Fruit fly (Drosophila melanogaster): ENCODE results near the gene CG14506.
A peak's percentile ranks its signal among the peaks of the same experiment; 100 is the strongest.

Gene CG14506

dm6 chr3R:29319481-29320289, 22.7 kb upstream of the CG14506 start, which contains the start of gene Cnx99A (continued):
- TF ChIP-seq Doc2 (GFP tag; IDR thresholded peaks at IDR 0.05) (peak; percentile 56; the same call in 1 of the 2 replicates), pan (optimal IDR thresholded peaks at IDR 0.05) (peak in 1 of 2 experiments; percentile 45), pan (GFP tag; optimal IDR thresholded peaks at IDR 0.05 in 1 of 2, IDR thresholded peaks at IDR 0.05 in 1 of 2) (peak in 1 of 2 experiments; percentile 90), CG13424 (tag; optimal IDR thresholded peaks at IDR 0.05) (peak; percentile 85), Sry-δ (GFP tag; optimal IDR thresholded peaks at IDR 0.05) (peak; percentile 15), CG7357 (GFP tag; IDR thresholded peaks at IDR 0.05) (peak; percentile 65; the same call in 2 of the 3 replicates), CG9817 (tag; optimal IDR thresholded peaks at IDR 0.05) (peak; percentile 82), CG6854 (GFP tag; optimal IDR thresholded peaks at IDR 0.05) (peak; percentile 45), org-1 (GFP tag; optimal IDR thresholded peaks at IDR 0.05) (peak; percentile 55), CG9932 (GFP tag; IDR thresholded peaks at IDR 0.05) (peak; percentile 93), Xrp1 (GFP tag; IDR thresholded peaks at IDR 0.05) (peak; percentile 84), CG34422 (GFP tag; IDR thresholded peaks at IDR 0.05) (peak; percentile 82), CG16863 (GFP tag; optimal IDR thresholded peaks at IDR 0.05) (peak; percentile 56), HLHmδ (GFP tag; optimal IDR thresholded peaks at IDR 0.05) (peak; percentile 48), chm (GFP tag; IDR thresholded peaks at IDR 0.05) (peak; percentile 76), CG1602 (GFP tag; optimal IDR thresholded peaks at IDR 0.05) (peak; percentile 71), Sox102F (GFP tag; optimal IDR thresholded peaks at IDR 0.05) (peak; percentile 80), CG11085 (GFP tag; IDR thresholded peaks at IDR 0.05) (peak; percentile 88), Oli (tag; optimal IDR thresholded peaks at IDR 0.05) (peak; percentile 66), Max (GFP tag; optimal IDR thresholded peaks at IDR 0.05) (peak; percentile 64), Mad (GFP tag; optimal IDR thresholded peaks at IDR 0.05) (peak; percentile 73), CG12104 (GFP tag; optimal IDR thresholded peaks at IDR 0.05) (peak; percentile 50), CG2120 (GFP tag; optimal IDR thresholded peaks at IDR 0.05) (peak; percentile 83), Antp (GFP tag; optimal IDR thresholded peaks at IDR 0.05) (peak; percentile 66), emc (GFP tag; optimal IDR thresholded peaks at IDR 0.05) (peak; percentile 44), CG2116 (GFP tag; optimal IDR thresholded peaks at IDR 0.05) (peak; percentile 68), CG10979 (tag; optimal IDR thresholded peaks at IDR 0.05) (peak; percentile 74), Atf3 (GFP tag; optimal IDR thresholded peaks at IDR 0.05) (peak; percentile 50), Adf1 (GFP tag; IDR thresholded peaks at IDR 0.05) (peak; percentile 78), zfh1 (GFP tag; IDR thresholded peaks at IDR 0.05) (peak; percentile 92), klu (GFP tag; IDR thresholded peaks at IDR 0.05) (peak; percentile 48), B-H1 (GFP tag; IDR thresholded peaks at IDR 0.05) (peak; percentile 76), CG15696 (tag; optimal IDR thresholded peaks at IDR 0.05) (peak; percentile 80), CG18476 (GFP tag; optimal IDR thresholded peaks at IDR 0.05) (peak; percentile 53), NK7.1 (GFP tag; optimal IDR thresholded peaks at IDR 0.05) (peak; percentile 46), MTF-1 (GFP tag; optimal IDR thresholded peaks at IDR 0.05; ENCODE audit: borderline replicate concordance) (peak; percentile 24), CG6254 (GFP tag; optimal IDR thresholded peaks at IDR 0.05) (peak; percentile 25), CG17612 (GFP tag; IDR thresholded peaks at IDR 0.05) (peak; percentile 64), lbe (GFP tag; optimal IDR thresholded peaks at IDR 0.05) (peak; percentile 57), CG34376 (GFP tag; optimal IDR thresholded peaks at IDR 0.05) (peak; percentile 24), phol (tag; optimal IDR thresholded peaks at IDR 0.05) (peak; percentile 75), kah (GFP tag; optimal IDR thresholded peaks at IDR 0.05) (peak; percentile 1), CG13624 (GFP tag; optimal IDR thresholded peaks at IDR 0.05) (peak; percentile 43), B-H2 (GFP tag; optimal IDR thresholded peaks at IDR 0.05) (peak; percentile 51), CG17359 (tag; optimal IDR thresholded peaks at IDR 0.05) (peak; percentile 79), croc (GFP tag; conservative IDR thresholded peaks at IDR 0.05) (peak; percentile 61), eyg (GFP tag; optimal IDR thresholded peaks at IDR 0.05) (peak; percentile 41), CG4328 (GFP tag; optimal IDR thresholded peaks at IDR 0.05) (peak; percentile 69), Dip3 (GFP tag; optimal IDR thresholded peaks at IDR 0.05) (peak; percentile 59)

Data from whole organism, embryonic.